Fruit fly (Drosophila melanogaster): Measurements from ENCODE around the gene Polr2L.
A peak's percentile ranks its signal among the peaks of the same experiment; 100 is the strongest.

The Polr2L gene

dm6 chr3R:24719314-24720290 is 2.3 kb downstream of the Polr2L start, which contains the start of the genes CG13630 and tok:
Gene CG13630 (minus strand): TSS chr3R:24719364.
Gene tok (plus strand): TSS chr3R:24719697.
- TF ChIP-seq EcR (GFP tag; optimal IDR thresholded peaks at IDR 0.05) (peak; percentile 86), CG12605 (GFP tag; IDR thresholded peaks at IDR 0.05) (peak; percentile 38), CG8159 (tag; optimal IDR thresholded peaks at IDR 0.05) (no peak), CG4496 (GFP tag; IDR thresholded peaks at IDR 0.05) (peak; percentile 57; the same call in 1 of the 3 replicates), CG17806 (tag; optimal IDR thresholded peaks at IDR 0.05) (no peak)

DNA sequence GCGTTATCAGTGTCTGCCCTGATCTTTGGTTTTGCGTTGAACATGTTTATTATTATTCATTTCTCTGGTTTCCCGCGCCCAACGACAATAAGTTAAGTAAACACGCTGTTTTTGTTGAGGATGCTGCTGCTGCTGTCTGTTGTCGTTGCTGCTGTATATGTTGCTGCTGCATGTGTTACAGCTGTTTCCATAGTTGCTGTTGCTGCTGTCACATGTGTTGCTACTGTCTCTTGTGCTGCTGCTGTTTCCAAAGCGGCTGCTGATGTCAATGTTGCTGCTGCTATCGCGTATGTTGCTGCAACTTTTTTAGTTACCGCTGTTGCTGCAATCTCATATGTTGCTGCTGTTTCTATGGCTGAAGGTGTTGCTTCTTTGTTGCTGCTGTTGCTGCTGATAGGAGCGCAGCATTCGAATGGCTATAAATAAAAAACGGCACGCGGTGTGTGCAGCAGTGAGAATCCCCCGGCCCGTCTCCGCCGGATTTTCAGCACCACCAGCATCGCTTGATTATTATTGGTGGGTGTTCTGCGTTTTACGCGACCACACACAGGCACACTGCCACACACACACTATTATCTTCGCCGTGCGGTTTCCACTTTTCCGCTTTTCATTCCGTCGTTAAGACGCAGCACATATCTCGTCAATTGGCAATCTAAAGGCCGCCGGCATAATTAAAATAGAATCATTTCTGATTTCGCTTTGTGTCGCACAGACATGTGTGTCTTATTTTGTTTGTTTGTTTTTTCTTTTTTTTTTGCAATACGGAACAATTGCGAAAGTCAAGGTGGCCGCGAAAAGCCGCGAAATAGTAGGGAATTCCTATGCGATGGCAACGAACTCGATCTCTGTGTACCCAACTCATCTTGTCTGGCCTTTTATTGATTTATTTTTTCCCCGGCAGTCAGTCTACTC is 3.4 kb downstream of the Polr2L start:
- TF ChIP-seq CG8301 (tag; optimal IDR thresholded peaks at IDR 0.05), result peak; percentile 16
- peak; percentile 69; the same call in 2 of the 3 replicates for TF ChIP-seq fd96Ca (GFP tag; IDR thresholded peaks at IDR 0.05)
- TF ChIP-seq CG4496 (GFP tag; IDR thresholded peaks at IDR 0.05), result peak; percentile 45; the same call in 2 of the 3 replicates
- peak; percentile 71 for TF ChIP-seq CG32121 (GFP tag; IDR thresholded peaks at IDR 0.05)
- no peak for TF ChIP-seq CG9948 (tag; optimal IDR thresholded peaks at IDR 0.05)
- peak; percentile 48 for TF ChIP-seq CG14655 (GFP tag; optimal IDR thresholded peaks at IDR 0.05)
- no peak for TF ChIP-seq CG17806 (tag; optimal IDR thresholded peaks at IDR 0.05)
- peak; percentile 47 for TF ChIP-seq EcR (GFP tag; optimal IDR thresholded peaks at IDR 0.05)

DNA sequence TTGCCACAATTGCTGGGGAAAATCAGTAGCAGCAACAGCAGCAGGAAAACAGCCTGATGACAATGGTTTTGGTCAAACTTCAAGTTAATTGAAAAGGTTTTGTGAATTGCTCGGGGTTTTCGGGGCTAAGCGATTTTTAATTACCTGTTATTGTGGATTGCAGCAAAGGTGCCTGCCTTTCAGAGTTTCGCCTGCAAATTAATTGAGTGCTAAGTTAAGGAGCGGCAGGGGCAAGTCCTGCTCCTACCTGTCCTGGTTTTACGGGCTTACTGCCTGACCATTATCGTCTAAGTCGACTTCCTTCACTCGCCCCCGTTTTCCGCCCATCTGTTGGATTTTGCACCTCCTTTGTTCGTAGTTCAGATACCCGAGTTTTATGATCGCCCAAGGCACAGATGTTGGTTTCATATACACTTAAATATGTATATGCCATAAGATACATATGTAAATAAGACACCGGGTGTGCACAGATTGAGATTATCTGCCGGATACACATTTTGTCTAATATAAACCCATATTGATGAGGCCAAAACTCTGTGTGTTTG is 9.1 kb downstream of the Polr2L start:
- no peak for TF ChIP-seq Pif1B (GFP tag; optimal IDR thresholded peaks at IDR 0.05)
- TF ChIP-seq CG17806 (tag; optimal IDR thresholded peaks at IDR 0.05), result no peak
- no peak for TF ChIP-seq CG34367 (tag; optimal IDR thresholded peaks at IDR 0.05)
- TF ChIP-seq CG13204 (GFP tag; optimal IDR thresholded peaks at IDR 0.05), result no peak
- no peak for TF ChIP-seq Ets98B (GFP tag; IDR thresholded peaks at IDR 0.05)
- no peak for TF ChIP-seq CG9948 (tag; optimal IDR thresholded peaks at IDR 0.05)
- no peak for TF ChIP-seq rn (GFP tag; IDR thresholded peaks at IDR 0.05)
- TF ChIP-seq CG12605 (GFP tag; IDR thresholded peaks at IDR 0.05), result no peak
- no peak for TF ChIP-seq fd96Ca (GFP tag; IDR thresholded peaks at IDR 0.05)

DNA sequence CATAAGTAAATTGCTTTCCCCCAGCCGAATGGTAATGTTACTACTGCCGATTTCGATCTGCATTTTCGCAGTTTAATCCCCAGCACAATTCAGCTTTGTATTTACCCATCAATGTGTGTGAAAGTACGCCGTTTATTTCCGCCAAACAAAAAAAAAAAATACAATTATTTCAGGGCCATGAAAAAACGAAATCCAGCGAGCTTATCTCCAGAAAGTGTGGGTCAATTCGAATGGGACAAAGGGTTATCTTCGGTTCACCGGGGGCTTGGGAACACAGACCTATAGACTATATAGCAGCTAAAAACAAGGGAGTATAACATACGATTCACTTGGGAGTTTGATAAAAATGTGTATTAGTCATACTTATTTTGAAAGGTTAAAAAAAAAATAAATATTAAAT is 9.7 kb downstream of the Polr2L start:
- TF ChIP-seq CG32121 (GFP tag; IDR thresholded peaks at IDR 0.05), result no peak
- TF ChIP-seq CG34367 (tag; optimal IDR thresholded peaks at IDR 0.05), result no peak
- TF ChIP-seq CG10348 (GFP tag; IDR thresholded peaks at IDR 0.05), result no peak
- TF ChIP-seq D1 (tag; optimal IDR thresholded peaks at IDR 0.05), result no peak
- TF ChIP-seq Snoo (tag; optimal IDR thresholded peaks at IDR 0.05), result no peak
- TF ChIP-seq gl (tag; optimal IDR thresholded peaks at IDR 0.05), result no peak
- TF ChIP-seq Pif1A (GFP tag; optimal IDR thresholded peaks at IDR 0.05), result no peak
- TF ChIP-seq CG8301 (tag; optimal IDR thresholded peaks at IDR 0.05), result no peak

DNA sequence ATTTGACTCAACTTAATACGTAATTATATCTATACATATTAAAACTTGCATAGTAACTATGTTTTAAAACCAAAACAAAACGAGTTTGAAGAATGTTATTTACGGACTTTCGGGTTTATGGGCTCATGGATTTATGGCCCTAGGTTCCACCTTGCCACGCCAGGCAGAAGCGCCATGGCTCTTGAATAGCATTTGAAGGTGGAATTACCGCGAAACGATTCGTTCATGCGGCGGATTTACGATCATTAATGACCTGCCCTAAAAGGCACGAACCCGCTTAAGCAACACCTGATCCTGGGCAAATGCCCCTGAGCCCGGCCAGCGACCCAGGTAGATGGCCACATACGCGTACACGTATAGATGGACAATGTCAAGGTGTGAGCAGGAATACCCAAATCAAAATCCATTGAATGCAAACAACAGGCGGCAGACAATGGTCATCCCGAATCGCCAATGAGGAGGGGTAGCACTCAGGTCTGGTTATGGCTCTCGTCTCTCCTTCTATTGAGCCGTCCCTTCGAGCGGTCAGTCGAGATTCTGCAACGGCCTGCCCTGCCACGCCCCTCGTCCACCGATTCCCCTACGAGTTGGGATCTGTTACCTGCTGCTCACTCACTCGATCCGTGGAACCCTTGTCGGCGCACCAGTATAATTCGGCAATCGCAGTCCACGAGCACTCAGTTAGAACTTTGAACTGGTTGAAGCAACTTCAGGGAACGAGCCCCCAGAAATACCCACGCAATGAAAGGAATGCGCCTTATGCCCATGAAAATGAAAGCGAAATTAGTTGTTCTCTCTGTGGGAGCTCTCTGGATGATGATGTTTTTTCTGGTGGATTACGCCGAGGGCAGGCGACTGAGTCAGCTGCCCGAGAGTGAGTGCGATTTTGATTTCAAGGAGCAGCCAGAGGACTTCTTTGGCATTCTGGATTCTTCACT is 32.0 kb downstream of the Polr2L start, which contains the start of gene tld:
Gene tld (plus strand): TSS at position 677 of the 938 bp plus-strand sequence.
- no peak for TF ChIP-seq CG17806 (tag; optimal IDR thresholded peaks at IDR 0.05)
- TF ChIP-seq CG8301 (tag; optimal IDR thresholded peaks at IDR 0.05), result no peak
- no peak for TF ChIP-seq D1 (tag; optimal IDR thresholded peaks at IDR 0.05)
- TF ChIP-seq CG14655 (GFP tag; optimal IDR thresholded peaks at IDR 0.05), result no peak
- no peak for TF ChIP-seq CG32121 (GFP tag; IDR thresholded peaks at IDR 0.05)
- no peak for TF ChIP-seq CG9948 (tag; optimal IDR thresholded peaks at IDR 0.05)

- no peak for TF ChIP-seq CG13204 (GFP tag; optimal IDR thresholded peaks at IDR 0.05)
- TF ChIP-seq CG8159 (tag; optimal IDR thresholded peaks at IDR 0.05), result no peak
- no peak for TF ChIP-seq D1 (tag; optimal IDR thresholded peaks at IDR 0.05)
- no peak for TF ChIP-seq CG14655 (GFP tag; optimal IDR thresholded peaks at IDR 0.05)
- TF ChIP-seq CG12605 (GFP tag; IDR thresholded peaks at IDR 0.05), result no peak
- TF ChIP-seq CG10348 (GFP tag; IDR thresholded peaks at IDR 0.05), result no peak
- no peak for TF ChIP-seq CG9948 (tag; optimal IDR thresholded peaks at IDR 0.05)
- no peak for TF ChIP-seq CG15710 (tag; optimal IDR thresholded peaks at IDR 0.05)
- TF ChIP-seq Pif1B (GFP tag; optimal IDR thresholded peaks at IDR 0.05), result no peak
- TF ChIP-seq gl (tag; optimal IDR thresholded peaks at IDR 0.05), result no peak
- TF ChIP-seq EcR (GFP tag; optimal IDR thresholded peaks at IDR 0.05), result no peak
- TF ChIP-seq Pif1A (GFP tag; optimal IDR thresholded peaks at IDR 0.05), result no peak
- no peak for TF ChIP-seq CG8301 (tag; optimal IDR thresholded peaks at IDR 0.05)
- TF ChIP-seq CG34367 (tag; optimal IDR thresholded peaks at IDR 0.05), result no peak
- TF ChIP-seq CG17806 (tag; optimal IDR thresholded peaks at IDR 0.05), result no peak
Measured at dm6 chr3R:24753561-24754027, 36.3 kb downstream of the Polr2L start, which contains the start of gene asp. Gene asp (plus strand): TSS chr3R:24753849.
